Fruit fly (Drosophila melanogaster) whole organism, prepupa: Measurements from ENCODE around the gene CG44476.
A peak's percentile ranks its signal among the peaks of the same experiment; 100 is the strongest.

Experiments
- Blimp-1 ChIP-seq: fragments of 200-800 bp; sonication (Bioruptor generic); optimal IDR thresholded peaks from 3 replicates; lab custom pipeline; 2017; ENCODE audit warnings: missing biosample characterization, missing genetic modification characterization, mild to moderate bottlenecking, moderate library complexity, missing genetic modification reagents
- CG10631 ChIP-seq: fragments of 200-800 bp; sonication (Bioruptor generic); optimal IDR thresholded peaks from 2 replicates; lab custom pipeline; 2016; ENCODE audit warnings: missing biosample characterization, missing genetic modification characterization
- CG10669 ChIP-seq: fragments of 200-800 bp; sonication (Bioruptor generic); optimal IDR thresholded peaks from 3 replicates; lab custom pipeline; 2018; ENCODE audit warnings: missing biosample characterization, mild to moderate bottlenecking, missing genetic modification characterization, moderate library complexity
- CG11294 ChIP-seq: fragments of 200-800 bp; sonication (Bioruptor generic); IDR thresholded peaks from 2 replicates; pipeline ENCODE4 v1.3.6; 2022; ENCODE audit warnings: missing biosample characterization, missing genetic modification characterization
- CG15336 ChIP-seq: fragments of 200-800 bp; sonication (Bioruptor generic); IDR thresholded peaks from 2 replicates; pipeline ENCODE4 v1.3.6; 2022; ENCODE audit warnings: missing biosample characterization, missing genetic modification characterization
- CG1621 ChIP-seq: fragments of 200-800 bp; sonication (Bioruptor generic); optimal IDR thresholded peaks from 3 replicates; lab custom pipeline; 2018; ENCODE audit warnings: missing biosample characterization, mild to moderate bottlenecking, missing genetic modification characterization
- CG16779 ChIP-seq: fragments of 200-800 bp; sonication (Bioruptor generic); optimal IDR thresholded peaks from 3 replicates; lab custom pipeline; 2017; ENCODE audit warnings: missing biosample characterization, mild to moderate bottlenecking, missing genetic modification characterization
- CG3032 ChIP-seq: fragments of 200-800 bp; optimal IDR thresholded peaks from 2 replicates; lab custom pipeline; 2019; ENCODE audit warnings: missing biosample characterization, mild to moderate bottlenecking, missing genetic modification characterization, moderate library complexity
- CG31627 ChIP-seq: fragments of 200-800 bp; sonication (Bioruptor generic); optimal IDR thresholded peaks from 3 replicates; lab custom pipeline; 2016; ENCODE audit warnings: missing biosample characterization, missing genetic modification characterization
- CG32006 ChIP-seq: fragments of 200-800 bp; sonication (Bioruptor generic); optimal IDR thresholded peaks from 3 replicates; lab custom pipeline; 2017; ENCODE audit warnings: missing biosample characterization, mild to moderate bottlenecking, missing genetic modification characterization
- CG4318 ChIP-seq: fragments of 200-800 bp; sonication (Bioruptor generic); optimal IDR thresholded peaks from 3 replicates; lab custom pipeline; 2017; ENCODE audit warnings: missing biosample characterization, mild to moderate bottlenecking, missing genetic modification characterization
- CG6163 ChIP-seq: fragments of 200-800 bp; sonication (Bioruptor generic); IDR thresholded peaks from 3 replicates; pipeline ENCODE4 v1.3.6; 2022; ENCODE audit warnings: missing biosample characterization, missing genetic modification characterization
- CG6808 ChIP-seq: fragments of 200-800 bp; sonication (Bioruptor generic); optimal IDR thresholded peaks from 3 replicates; lab custom pipeline; 2017; ENCODE audit warnings: missing biosample characterization, missing genetic modification characterization, mild to moderate bottlenecking, moderate library complexity, missing genetic modification reagents
- CG6854 ChIP-seq: fragments of 200-800 bp; sonication (Bioruptor generic); optimal IDR thresholded peaks from 2 replicates; lab custom pipeline; 2017; ENCODE audit warnings: missing biosample characterization, mild to moderate bottlenecking, missing genetic modification characterization
- CG7368 ChIP-seq: fragments of 200-800 bp; sonication (Bioruptor generic); optimal IDR thresholded peaks from 3 replicates; lab custom pipeline; 2016; ENCODE audit warnings: missing biosample characterization, missing genetic modification characterization
- CG8119 ChIP-seq: fragments of 200-800 bp; sonication (Bioruptor generic); IDR thresholded peaks from 3 replicates; pipeline ENCODE4 v1.3.6; 2022; ENCODE audit warnings: missing biosample characterization, missing genetic modification characterization
- CG8319 ChIP-seq: fragments of 200-800 bp; sonication (Bioruptor generic); optimal IDR thresholded peaks from 3 replicates; lab custom pipeline; 2016; ENCODE audit warnings: missing biosample characterization, missing genetic modification characterization
- CG8632 ChIP-seq: fragments of 200-800 bp; sonication (Bioruptor generic); optimal IDR thresholded peaks from 3 replicates; lab custom pipeline; 2016; ENCODE audit warnings: missing biosample characterization, missing genetic modification characterization
- CG9139 ChIP-seq: fragments of 200-800 bp; sonication (Bioruptor generic); optimal IDR thresholded peaks from 3 replicates; lab custom pipeline; 2017; ENCODE audit warnings: missing biosample characterization, mild to moderate bottlenecking, missing genetic modification characterization
- Eip75B ChIP-seq: fragments of 200-800 bp; sonication (Bioruptor generic); optimal IDR thresholded peaks from 3 replicates; lab custom pipeline; 2016; ENCODE audit warnings: missing biosample characterization, missing genetic modification characterization
- Eip78C ChIP-seq: fragments of 200-800 bp; sonication (Bioruptor generic); peaks from one replicate; lab custom pipeline; 2016; ENCODE audit warnings: missing biosample characterization, missing genetic modification characterization
- Eip93F ChIP-seq: fragments of 200-800 bp; sonication (Bioruptor generic); optimal IDR thresholded peaks from 2 replicates; lab custom pipeline; 2016; ENCODE audit warnings: missing biosample characterization, mild to moderate bottlenecking, missing genetic modification characterization
- Gug ChIP-seq: fragments of 200-800 bp; sonication (Bioruptor generic); IDR thresholded peaks from 2 replicates; pipeline ENCODE4 v1.3.6; 2022; ENCODE audit warnings: missing biosample characterization, missing genetic modification characterization
- Hr39 ChIP-seq: fragments of 200-800 bp; sonication (Bioruptor generic); optimal IDR thresholded peaks from 2 replicates; lab custom pipeline; 2016; ENCODE audit warnings: missing biosample characterization, missing genetic modification characterization
- Hr4 ChIP-seq: fragments of 200-800 bp; sonication (Bioruptor generic); optimal IDR thresholded peaks from 3 replicates; lab custom pipeline; 2016; ENCODE audit warnings: missing biosample characterization, missing genetic modification characterization
- Lpt ChIP-seq: fragments of 200-800 bp; sonication (Bioruptor generic); optimal IDR thresholded peaks from 3 replicates; lab custom pipeline; 2016; ENCODE audit warnings: missing biosample characterization, missing genetic modification characterization
- Met ChIP-seq: fragments of 200-800 bp; sonication (Bioruptor generic); optimal IDR thresholded peaks from 3 replicates; lab custom pipeline; 2016; ENCODE audit warnings: missing biosample characterization, missing genetic modification characterization
- Smox ChIP-seq: fragments of 200-800 bp; sonication (Bioruptor generic); optimal IDR thresholded peaks from 3 replicates; lab custom pipeline; 2016; ENCODE audit warnings: missing biosample characterization, missing genetic modification characterization
- Sox14 ChIP-seq: fragments of 200-800 bp; sonication (Bioruptor generic); optimal IDR thresholded peaks from 3 replicates; lab custom pipeline; 2016; ENCODE audit warnings: missing biosample characterization, missing genetic modification characterization
- Sox15 ChIP-seq: fragments of 200-800 bp; sonication (Bioruptor generic); optimal IDR thresholded peaks from 3 replicates; lab custom pipeline; 2016; ENCODE audit warnings: missing biosample characterization, missing genetic modification characterization
- achi ChIP-seq: fragments of 200-800 bp; sonication (Bioruptor generic); optimal IDR thresholded peaks from 3 replicates; lab custom pipeline; 2016; ENCODE audit warnings: missing biosample characterization, missing genetic modification characterization
- acj6 ChIP-seq: fragments of 200-800 bp; sonication (Bioruptor generic); optimal IDR thresholded peaks from 3 replicates; lab custom pipeline; 2016; ENCODE audit warnings: missing biosample characterization, missing genetic modification characterization
- cyc ChIP-seq: fragments of 200-800 bp; sonication (Bioruptor generic); optimal IDR thresholded peaks from 3 replicates; lab custom pipeline; 2016; ENCODE audit warnings: missing biosample characterization, missing genetic modification characterization
- dac ChIP-seq: fragments of 200-800 bp; sonication (Bioruptor generic); optimal IDR thresholded peaks from 2 replicates; lab custom pipeline; 2017; ENCODE audit warnings: missing biosample characterization, mild to moderate bottlenecking, missing genetic modification characterization
- eg ChIP-seq: fragments of 200-800 bp; sonication (Bioruptor generic); IDR thresholded peaks from 3 replicates; pipeline ENCODE4 v1.3.6; 2022; ENCODE audit warnings: missing biosample characterization, missing genetic modification characterization
- esn ChIP-seq: fragments of 200-800 bp; sonication (Bioruptor generic); optimal IDR thresholded peaks from 2 replicates; lab custom pipeline; 2016; ENCODE audit warnings: missing biosample characterization, mild to moderate bottlenecking, missing genetic modification characterization, moderate library complexity
- fd59A ChIP-seq: fragments of 200-800 bp; sonication (Bioruptor generic); optimal IDR thresholded peaks from 2 replicates; lab custom pipeline; 2017; ENCODE audit warnings: missing biosample characterization, mild to moderate bottlenecking, missing genetic modification characterization, missing genetic modification reagents
- fd85E ChIP-seq: fragments of 200-800 bp; sonication (Bioruptor generic); optimal IDR thresholded peaks from 3 replicates; lab custom pipeline; 2016; ENCODE audit warnings: missing biosample characterization, missing genetic modification characterization
- fkh ChIP-seq: fragments of 200-800 bp; sonication (Bioruptor generic); optimal IDR thresholded peaks from 3 replicates; lab custom pipeline; 2017; ENCODE audit warnings: missing biosample characterization, mild to moderate bottlenecking, missing genetic modification characterization, moderate library complexity
- net ChIP-seq: fragments of 200-800 bp; sonication (Bioruptor generic); optimal IDR thresholded peaks from 3 replicates; lab custom pipeline; 2016; ENCODE audit warnings: missing biosample characterization, missing genetic modification characterization
- pdm3 ChIP-seq: fragments of 200-800 bp; sonication (Bioruptor generic); optimal IDR thresholded peaks from 3 replicates; lab custom pipeline; 2016; ENCODE audit warnings: missing biosample characterization, missing genetic modification characterization
- salr ChIP-seq, 2 experiments: fragments of 200-800 bp; sonication (Bioruptor generic); optimal IDR thresholded peaks; 3 replicates each; lab custom pipeline; 2016 to 2018; ENCODE audit warnings: missing biosample characterization in 2 of 2, missing genetic modification characterization in 2 of 2, mild to moderate bottlenecking in 1 of 2
- spab ChIP-seq: fragments of 200-800 bp; sonication (Bioruptor generic); optimal IDR thresholded peaks from 2 replicates; lab custom pipeline; 2017; ENCODE audit warnings: missing biosample characterization, mild to moderate bottlenecking, missing genetic modification characterization, missing genetic modification reagents
- svp ChIP-seq: fragments of 200-800 bp; sonication (Bioruptor generic); peaks from one replicate; lab custom pipeline; 2016; ENCODE audit warnings: missing biosample characterization, missing genetic modification characterization
- topi ChIP-seq: fragments of 200-800 bp; sonication (Bioruptor generic); optimal IDR thresholded peaks from 3 replicates; lab custom pipeline; 2016; ENCODE audit warnings: missing biosample characterization, missing genetic modification characterization
- vri ChIP-seq: fragments of 200-800 bp; sonication (Bioruptor generic); optimal IDR thresholded peaks from 3 replicates; lab custom pipeline; 2016; ENCODE audit warnings: missing biosample characterization, mild to moderate bottlenecking, missing genetic modification characterization

Gene CG44476

dm6 chr2L:18119643-18120042, 6.7 kb upstream of the CG44476 start, which contains the start of gene CG5758 (continued):
- peak; percentile 50 for TF ChIP-seq pdm3 (GFP tag; lab: Kevin White, UChicago)
- TF ChIP-seq CG9139 (GFP tag; lab: Kevin White, UChicago) = no peak
- no peak for TF ChIP-seq CG10669 (GFP tag; lab: Kevin White, UChicago)
- peak; percentile 1 for TF ChIP-seq CG8319 (GFP tag; lab: Kevin White, UChicago)
- TF ChIP-seq CG3032 (tag; lab: Kevin White, UChicago) = no peak
- peak; percentile 82 for TF ChIP-seq Eip78C
- TF ChIP-seq dac (GFP tag; lab: Kevin White, UChicago) = no peak
- TF ChIP-seq Eip93F = no peak
- peak; percentile 30 for TF ChIP-seq net (GFP tag; lab: Kevin White, UChicago)
- TF ChIP-seq CG1621 (tag; lab: Kevin White, UChicago) = peak; percentile 79
- peak; percentile 16; the same call in 1 of the 3 replicates for TF ChIP-seq CG8119 (GFP tag; lab: Robert Waterston, UW)
- no peak for TF ChIP-seq CG6854 (GFP tag; lab: Kevin White, UChicago)
- TF ChIP-seq CG10631 (GFP tag; lab: Kevin White, UChicago) = peak; percentile 3
- no peak; the same call in 1 of the 2 replicates for TF ChIP-seq Gug (GFP tag; lab: Robert Waterston, UW)
- TF ChIP-seq cyc (GFP tag; lab: Kevin White, UChicago) = peak; percentile 16
- TF ChIP-seq achi (GFP tag; lab: Kevin White, UChicago) = no peak
- no peak for TF ChIP-seq fkh (GFP tag; lab: Kevin White, UChicago)
- TF ChIP-seq vri (GFP tag; lab: Kevin White, UChicago) = peak; percentile 25
- no peak for TF ChIP-seq CG4318 (GFP tag; lab: Kevin White, UChicago)
- no peak for TF ChIP-seq CG16779 (tag; lab: Kevin White, UChicago)
- peak; percentile 87 for TF ChIP-seq svp (GFP tag; lab: Kevin White, UChicago)
- no peak for TF ChIP-seq acj6
- TF ChIP-seq Sox15 (GFP tag; lab: Kevin White, UChicago) = no peak

DNA sequence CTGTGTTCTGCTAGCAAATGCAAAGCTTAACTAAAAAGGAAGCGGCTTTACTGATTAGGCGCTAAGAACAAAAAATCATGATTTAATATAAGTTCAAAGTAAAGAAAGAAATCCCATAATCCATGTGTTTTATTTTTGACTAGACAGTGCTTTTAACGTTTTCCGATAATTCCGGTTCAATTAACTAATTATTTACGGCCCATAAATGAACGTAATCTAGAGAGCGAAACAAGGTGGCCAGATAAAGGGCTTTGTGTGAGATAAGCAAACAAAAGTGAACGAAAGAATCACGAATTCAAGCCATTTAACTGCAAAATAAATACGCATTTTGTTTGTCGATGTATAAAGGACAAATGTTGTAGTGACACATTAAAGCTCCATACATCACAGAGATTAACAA, 2.1 kb upstream of the CG44476 start:
- no peak for TF ChIP-seq CG6808 (GFP tag; lab: Kevin White, UChicago)
- TF ChIP-seq CG1621 (tag; lab: Kevin White, UChicago) = no peak
- no peak for TF ChIP-seq eg (GFP tag; lab: Robert Waterston, UW)
- peak; percentile 13 for TF ChIP-seq fkh (GFP tag; lab: Kevin White, UChicago)
- TF ChIP-seq svp (GFP tag; lab: Kevin White, UChicago) = peak; percentile 54
- no peak for TF ChIP-seq achi (GFP tag; lab: Kevin White, UChicago)
- TF ChIP-seq vri (GFP tag; lab: Kevin White, UChicago) = peak; percentile 31

- no peak for TF ChIP-seq CG4318 (GFP tag; lab: Kevin White, UChicago)
- no peak for TF ChIP-seq CG8319 (GFP tag; lab: Kevin White, UChicago)
- peak; percentile 77 for TF ChIP-seq svp (GFP tag; lab: Kevin White, UChicago)
- peak; percentile 22 for TF ChIP-seq vri (GFP tag; lab: Kevin White, UChicago)
- TF ChIP-seq CG10631 (GFP tag; lab: Kevin White, UChicago) = no peak
- TF ChIP-seq topi (GFP tag; lab: Kevin White, UChicago) = no peak
- no peak for TF ChIP-seq CG8632 (GFP tag; lab: Kevin White, UChicago)
- peak; percentile 6 for TF ChIP-seq Eip78C
- no peak for TF ChIP-seq Blimp-1 (GFP tag; lab: Kevin White, UChicago)
- TF ChIP-seq fd85E (GFP tag; lab: Kevin White, UChicago) = no peak
- no peak for TF ChIP-seq CG31627
- TF ChIP-seq Gug (GFP tag; lab: Robert Waterston, UW) = no peak
- no peak for TF ChIP-seq Hr4 (GFP tag; lab: Kevin White, UChicago)
- TF ChIP-seq Lpt (GFP tag; lab: Kevin White, UChicago) = no peak
- TF ChIP-seq Met = no peak
- peak; percentile 48 for TF ChIP-seq Eip93F
- TF ChIP-seq Eip75B = no peak
- no peak for TF ChIP-seq CG11294
- no peak for TF ChIP-seq CG1621 (tag; lab: Kevin White, UChicago)
- no peak for TF ChIP-seq Sox15 (GFP tag; lab: Kevin White, UChicago)
- no peak for TF ChIP-seq Hr39
- no peak for TF ChIP-seq esn
- no peak for TF ChIP-seq fkh (GFP tag; lab: Kevin White, UChicago)
- TF ChIP-seq CG7368 (GFP tag; lab: Kevin White, UChicago) = no peak
- TF ChIP-seq eg (GFP tag; lab: Robert Waterston, UW) = no peak
- TF ChIP-seq Sox14 (GFP tag; lab: Kevin White, UChicago) = no peak
- no peak for TF ChIP-seq Smox
- no peak for TF ChIP-seq spab (GFP tag; lab: Kevin White, UChicago)
- TF ChIP-seq CG6163 (GFP tag; lab: Robert Waterston, UW) = no peak
- no peak for TF ChIP-seq fd59A (GFP tag; lab: Kevin White, UChicago)
- no peak for TF ChIP-seq CG32006 (GFP tag; lab: Kevin White, UChicago)
- TF ChIP-seq salr (GFP tag; optimal IDR thresholded peaks at IDR 0.05; lab: Kevin White, UChicago) = no peak
- TF ChIP-seq CG15336 (GFP tag; lab: Robert Waterston, UW) = no peak
Measured at dm6 chr2L:18114176-18114703, 1.3 kb upstream of the CG44476 start, which contains the start of gene CG15152. CG15152 (plus strand) TSS chr2L:18114547.
